Fruit fly (Drosophila melanogaster) whole organism, embryonic: ENCODE results near the gene fwd.

Experiments
- Bdp1 ChIP-seq: fragments of 200-800 bp; sonication (Bioruptor generic); optimal IDR thresholded peaks from 3 replicates; lab custom pipeline; 2016; ENCODE audit warnings: missing biosample characterization, missing genetic modification characterization
- CG10959 ChIP-seq: fragments of 200-800 bp; sonication (Bioruptor generic); IDR thresholded peaks from 2 replicates; pipeline ENCODE4 v1.3.6; 2022; ENCODE audit warnings: missing biosample characterization, missing genetic modification characterization
- CG11085 ChIP-seq: fragments of 200-800 bp; sonication (Bioruptor generic); IDR thresholded peaks from 2 replicates; pipeline ENCODE4 v1.3.6; 2022; ENCODE audit warnings: missing biosample characterization, missing genetic modification characterization
- CG12391 ChIP-seq: fragments of 200-800 bp; sonication (Bioruptor generic); optimal IDR thresholded peaks from 3 replicates; lab custom pipeline; 2018; ENCODE audit warnings: missing biosample characterization, mild to moderate bottlenecking, missing genetic modification characterization, moderate library complexity
- CG13123 ChIP-seq: fragments of 200-800 bp; sonication (Bioruptor generic); optimal IDR thresholded peaks from 2 replicates; lab custom pipeline; 2016; ENCODE audit warnings: missing biosample characterization, missing genetic modification characterization
- CG14710 ChIP-seq: fragments of 200-800 bp; sonication (Bioruptor generic); optimal IDR thresholded peaks from 3 replicates; lab custom pipeline; 2019; ENCODE audit warnings: missing biosample characterization, mild to moderate bottlenecking, missing genetic modification characterization, moderate library complexity
- CG1529 ChIP-seq: fragments of 200-800 bp; sonication (Bioruptor generic); optimal IDR thresholded peaks from 3 replicates; lab custom pipeline; 2018; ENCODE audit warnings: missing biosample characterization, missing genetic modification characterization
- CG15514 ChIP-seq: fragments of 200-800 bp; sonication (Bioruptor generic); optimal IDR thresholded peaks from 3 replicates; lab custom pipeline; 2017; ENCODE audit warnings: missing biosample characterization, missing genetic modification characterization, mild to moderate bottlenecking, moderate library complexity, missing genetic modification reagents
- CG18262 ChIP-seq: fragments of 200-800 bp; optimal IDR thresholded peaks from 3 replicates; lab custom pipeline; 2019; ENCODE audit warnings: missing biosample characterization, mild to moderate bottlenecking, missing genetic modification characterization, moderate library complexity
- CG2120 ChIP-seq: fragments of 200-800 bp; sonication (Bioruptor generic); optimal IDR thresholded peaks from 3 replicates; lab custom pipeline; 2016; ENCODE audit warnings: missing biosample characterization, missing genetic modification characterization
- CG3407 ChIP-seq: fragments of 200-800 bp; sonication (Bioruptor generic); optimal IDR thresholded peaks from 2 replicates; lab custom pipeline; 2018; ENCODE audit warnings: missing biosample characterization, mild to moderate bottlenecking, missing genetic modification characterization
- CG4282 ChIP-seq: fragments of 200-800 bp; sonication (Bioruptor generic); optimal IDR thresholded peaks from 2 replicates; lab custom pipeline; 2016; ENCODE audit warnings: missing biosample characterization, missing genetic modification characterization
- CG4617 ChIP-seq: fragments of 200-800 bp; sonication (Bioruptor generic); optimal IDR thresholded peaks from 3 replicates; lab custom pipeline; 2016; ENCODE audit warnings: missing biosample characterization, missing genetic modification characterization, borderline replicate concordance
- CG8359 ChIP-seq: fragments of 200-800 bp; sonication (Bioruptor generic); optimal IDR thresholded peaks from 2 replicates; lab custom pipeline; 2017; ENCODE audit warnings: missing biosample characterization, mild to moderate bottlenecking, missing genetic modification characterization, borderline replicate concordance
- CG8388 ChIP-seq: fragments of 200-800 bp; sonication (Bioruptor generic); optimal IDR thresholded peaks from 2 replicates; lab custom pipeline; 2019; ENCODE audit warnings: missing biosample characterization, mild to moderate bottlenecking, missing genetic modification characterization, moderate library complexity
- CG8478 ChIP-seq: fragments of >200 bp; optimal IDR thresholded peaks from 2 replicates; lab custom pipeline; 2018
- CG9437 ChIP-seq: fragments of 200-800 bp; sonication (Bioruptor generic); optimal IDR thresholded peaks from 2 replicates; lab custom pipeline; 2018; ENCODE audit warnings: missing biosample characterization, mild to moderate bottlenecking, missing genetic modification characterization
- CG9797 ChIP-seq: fragments of 200-800 bp; sonication (Bioruptor generic); optimal IDR thresholded peaks from 3 replicates; lab custom pipeline; 2018; ENCODE audit warnings: missing biosample characterization, mild to moderate bottlenecking, missing genetic modification characterization
- CrebB ChIP-seq: fragments of 200-800 bp; sonication (Bioruptor generic); optimal IDR thresholded peaks from 3 replicates; lab custom pipeline; 2018; ENCODE audit warnings: missing biosample characterization, mild to moderate bottlenecking, missing genetic modification characterization
- Ets97D ChIP-seq: fragments of 200-800 bp; sonication (Bioruptor generic); optimal IDR thresholded peaks from 3 replicates; lab custom pipeline; 2016; ENCODE audit warnings: missing biosample characterization, missing genetic modification characterization
- HLHmδ ChIP-seq: fragments of 200-800 bp; sonication (Bioruptor generic); optimal IDR thresholded peaks from 2 replicates; lab custom pipeline; 2018; ENCODE audit warnings: missing biosample characterization, mild to moderate bottlenecking, missing genetic modification characterization, moderate library complexity
- Myb ChIP-seq: fragments of 200-800 bp; sonication (Bioruptor generic); optimal IDR thresholded peaks from 2 replicates; lab custom pipeline; 2016; ENCODE audit warnings: missing biosample characterization, missing genetic modification characterization
- Nf-YB ChIP-seq: fragments of 200-800 bp; sonication (Bioruptor generic); optimal IDR thresholded peaks from 3 replicates; lab custom pipeline; 2019; ENCODE audit warnings: missing biosample characterization, mild to moderate bottlenecking, missing genetic modification characterization, moderate library complexity
- Oaz ChIP-seq: fragments of 200-800 bp; sonication (Bioruptor generic); IDR thresholded peaks from 2 replicates; pipeline ENCODE4 v1.3.6; 2022; ENCODE audit warnings: missing biosample characterization, missing genetic modification characterization
- Oli ChIP-seq: fragments of 200-800 bp; sonication (Bioruptor generic); optimal IDR thresholded peaks from 2 replicates; lab custom pipeline; 2018; ENCODE audit warnings: missing biosample characterization, mild to moderate bottlenecking, missing genetic modification characterization, moderate library complexity
- Sry-β ChIP-seq: fragments of 200-800 bp; sonication (Bioruptor generic); optimal IDR thresholded peaks from 2 replicates; lab custom pipeline; 2018; ENCODE audit warnings: missing biosample characterization, mild to moderate bottlenecking, missing genetic modification characterization, moderate library complexity
- abd-A ChIP-seq: fragments of 200-800 bp; sonication (Bioruptor generic); optimal IDR thresholded peaks from 3 replicates; lab custom pipeline; 2019; ENCODE audit warnings: missing biosample characterization, mild to moderate bottlenecking, missing genetic modification characterization, moderate library complexity
- aop ChIP-seq: fragments of 200-800 bp; sonication (Bioruptor generic); IDR thresholded peaks from 2 replicates; pipeline ENCODE4 v1.3.6; 2022; ENCODE audit warnings: missing biosample characterization, missing genetic modification characterization
- cato ChIP-seq: fragments of 200-800 bp; sonication (Bioruptor generic); optimal IDR thresholded peaks from 2 replicates; lab custom pipeline; 2016; ENCODE audit warnings: missing biosample characterization, missing genetic modification characterization, borderline replicate concordance
- chif ChIP-seq, 2 experiments: fragments of 200-800 bp; sonication (Bioruptor generic); optimal IDR thresholded peaks; 3 replicates each; lab custom pipeline; 2016; ENCODE audit warnings: missing biosample characterization in 2 of 2, missing genetic modification characterization in 2 of 2
- crol ChIP-seq: fragments of 200-800 bp; sonication (Bioruptor generic); IDR thresholded peaks from 2 replicates; pipeline ENCODE4 v1.3.6; 2022; ENCODE audit warnings: missing biosample characterization, missing genetic modification characterization
- danr ChIP-seq: fragments of 200-800 bp; sonication (Bioruptor generic); IDR thresholded peaks from 2 replicates; pipeline ENCODE4 v1.3.6; 2022; ENCODE audit warnings: missing biosample characterization, missing genetic modification characterization
- dmrt99B ChIP-seq: fragments of 200-800 bp; sonication (Bioruptor generic); optimal IDR thresholded peaks from 2 replicates; lab custom pipeline; 2018; ENCODE audit warnings: missing biosample characterization, mild to moderate bottlenecking, missing genetic modification characterization, moderate library complexity
- fd102C ChIP-seq: fragments of 200-800 bp; sonication (Bioruptor generic); optimal IDR thresholded peaks from 2 replicates; lab custom pipeline; 2018; ENCODE audit warnings: missing biosample characterization, mild to moderate bottlenecking, missing genetic modification characterization, moderate library complexity
- grau ChIP-seq: fragments of 200-800 bp; optimal IDR thresholded peaks from 3 replicates; lab custom pipeline; 2019; ENCODE audit warnings: missing biosample characterization, mild to moderate bottlenecking, missing genetic modification characterization, moderate library complexity
- gt ChIP-seq: fragments of 200-800 bp; sonication (Bioruptor generic); IDR thresholded peaks from 2 replicates; pipeline ENCODE4 v1.3.6; 2022; ENCODE audit warnings: missing biosample characterization, missing genetic modification characterization
- h ChIP-seq: fragments of >200 bp; optimal IDR thresholded peaks from 2 replicates; lab custom pipeline; 2017
- jumu ChIP-seq: fragments of 200-800 bp; sonication (Bioruptor generic); optimal IDR thresholded peaks from 3 replicates; lab custom pipeline; 2016; ENCODE audit warnings: missing biosample characterization, missing genetic modification characterization
- ken ChIP-seq: fragments of 200-800 bp; sonication (Bioruptor generic); IDR thresholded peaks from 3 replicates; pipeline ENCODE4 v1.3.6; 2022; ENCODE audit warnings: missing biosample characterization, missing genetic modification characterization
- kni ChIP-seq: fragments of 200-800 bp; sonication (Bioruptor generic); optimal IDR thresholded peaks from 3 replicates; lab custom pipeline; 2017; ENCODE audit warnings: mild to moderate bottlenecking, missing biosample characterization, missing genetic modification reagents, missing genetic modification characterization
- lmd ChIP-seq: fragments of 200-800 bp; sonication (Bioruptor generic); IDR thresholded peaks from 2 replicates; pipeline ENCODE4 v1.3.6; 2022; ENCODE audit warnings: missing biosample characterization, missing genetic modification characterization
- nerfin-2 ChIP-seq: fragments of 200-800 bp; sonication (Bioruptor generic); IDR thresholded peaks from 2 replicates; pipeline ENCODE4 v1.3.6; 2022; ENCODE audit warnings: missing biosample characterization, missing genetic modification characterization; ENCODE audit not compliant: partially characterized antibody
- peb ChIP-seq: fragments of 200-800 bp; sonication (Bioruptor generic); IDR thresholded peaks from 2 replicates; pipeline ENCODE4 v1.3.6; 2022; ENCODE audit warnings: missing biosample characterization, missing genetic modification characterization
- repo ChIP-seq: fragments of 200-800 bp; sonication (Bioruptor generic); optimal IDR thresholded peaks from 2 replicates; lab custom pipeline; 2016; ENCODE audit warnings: missing biosample characterization, missing genetic modification characterization
- sima ChIP-seq: fragments of 200-800 bp; sonication (Bioruptor generic); optimal IDR thresholded peaks from 2 replicates; lab custom pipeline; 2016; ENCODE audit warnings: missing biosample characterization, missing genetic modification characterization
- slp2 ChIP-seq: fragments of 200-800 bp; sonication (Bioruptor generic); optimal IDR thresholded peaks from 2 replicates; lab custom pipeline; 2016; ENCODE audit warnings: missing biosample characterization, missing genetic modification characterization
- unc-4 ChIP-seq: fragments of 200-800 bp; sonication (Bioruptor generic); IDR thresholded peaks from 2 replicates; pipeline ENCODE4 v1.3.6; 2022; ENCODE audit warnings: missing biosample characterization, missing genetic modification characterization; ENCODE audit not compliant: partially characterized antibody
- usp ChIP-seq: fragments of >200 bp; optimal IDR thresholded peaks from 2 replicates; lab custom pipeline; 2017; ENCODE audit warnings: missing biosample characterization, missing genetic modification characterization
- vnd ChIP-seq: fragments of 200-800 bp; sonication (Bioruptor generic); IDR thresholded peaks from 3 replicates; pipeline ENCODE4 v1.3.6; 2022; ENCODE audit warnings: missing biosample characterization, missing genetic modification characterization; ENCODE audit not compliant: partially characterized antibody

fwd gene

dm6 chr3L:257618-258475, 61.8 kb downstream of the fwd start, which contains the start of the genes DIP2 and wac (continued):
- TF ChIP-seq CG8478 (lab: Kevin White, UChicago): no peak
- peak; percentile 62 for TF ChIP-seq grau (tag; lab: Kevin White, UChicago)
- no peak for TF ChIP-seq crol (GFP tag; lab: Robert Waterston, UW)
- TF ChIP-seq nerfin-2 (GFP tag; lab: Robert Waterston, UW): peak; percentile 58
- TF ChIP-seq CG4282 (GFP tag; lab: Kevin White, UChicago): peak; percentile 86
- peak; percentile 81 for TF ChIP-seq ken (GFP tag; lab: Robert Waterston, UW)
- TF ChIP-seq Oli (tag; lab: Kevin White, UChicago): no peak
- TF ChIP-seq usp (GFP tag; lab: Kevin White, UChicago): no peak
- peak; percentile 81 for TF ChIP-seq CG12391 (tag; lab: Kevin White, UChicago)
- peak; percentile 95 for TF ChIP-seq unc-4 (GFP tag; lab: Robert Waterston, UW)
- no peak for TF ChIP-seq dmrt99B (tag; lab: Kevin White, UChicago)
- no peak for TF ChIP-seq sima (GFP tag; lab: Kevin White, UChicago)
- TF ChIP-seq CG8388 (GFP tag; lab: Kevin White, UChicago): peak; percentile 28
- TF ChIP-seq fd102C (GFP tag; lab: Kevin White, UChicago): peak; percentile 31
- no peak for TF ChIP-seq CG1529
- TF ChIP-seq repo (GFP tag; lab: Kevin White, UChicago): peak; percentile 33
- no peak for TF ChIP-seq CG10959 (GFP tag; lab: Robert Waterston, UW)
- TF ChIP-seq danr (GFP tag; lab: Robert Waterston, UW): no peak
- no peak for TF ChIP-seq peb (GFP tag; lab: Robert Waterston, UW)
- TF ChIP-seq Oaz: peak; percentile 50
- TF ChIP-seq aop: no peak
- TF ChIP-seq Myb (GFP tag; lab: Kevin White, UChicago): peak; percentile 81
- TF ChIP-seq vnd (GFP tag; lab: Robert Waterston, UW): peak; percentile 84
- TF ChIP-seq HLHmδ: peak; percentile 5
- TF ChIP-seq lmd (GFP tag; lab: Robert Waterston, UW): peak; percentile 61; the same call in 1 of the 2 replicates
- TF ChIP-seq CG18262: peak; percentile 64
- TF ChIP-seq CG11085 (GFP tag; lab: Robert Waterston, UW): 0 out of 2 replicates have a peak, but pooled peaks have one; percentile 48
- TF ChIP-seq CG8359 (GFP tag; lab: Kevin White, UChicago): no peak
- peak; percentile 69 for TF ChIP-seq Bdp1 (GFP tag; lab: Kevin White, UChicago)
- peak; percentile 71 for TF ChIP-seq kni (GFP tag; lab: Kevin White, UChicago)
- TF ChIP-seq CG13123 (GFP tag; lab: Kevin White, UChicago): peak; percentile 60
- peak; percentile 89 for TF ChIP-seq CG14710 (tag; lab: Kevin White, UChicago)
- peak; percentile 49 for TF ChIP-seq cato (GFP tag; lab: Kevin White, UChicago)
- peak; percentile 63 for TF ChIP-seq CG4617 (GFP tag; lab: Kevin White, UChicago)
- peak; percentile 93 for TF ChIP-seq Ets97D
- peak; percentile 18 for TF ChIP-seq CG9437 (GFP tag; lab: Kevin White, UChicago)
- peak; percentile 93 for TF ChIP-seq jumu (GFP tag; lab: Kevin White, UChicago)
- TF ChIP-seq gt: no peak
- peak; percentile 89 for TF ChIP-seq CG9797
- peak; percentile 40 for TF ChIP-seq Nf-YB (GFP tag; lab: Kevin White, UChicago)
- no peak for TF ChIP-seq h (lab: Kevin White, UChicago)
- no peak for TF ChIP-seq abd-A
- peak; percentile 13 for TF ChIP-seq Sry-β (GFP tag; lab: Kevin White, UChicago)
- no peak for TF ChIP-seq CrebB
- peak; percentile 68 for TF ChIP-seq slp2 (GFP tag; lab: Kevin White, UChicago)
- peak; percentile 94 for TF ChIP-seq CG2120 (GFP tag; lab: Kevin White, UChicago)
- peak; percentile 77 to 83 for TF ChIP-seq chif (GFP tag; optimal IDR thresholded peaks at IDR 0.05; lab: Kevin White, UChicago)
- no peak for TF ChIP-seq CG3407
- TF ChIP-seq CG15514: peak; percentile 97
